Fruit fly (Drosophila melanogaster) ovary, adult (tissue): Measurements from ENCODE around the gene CG11345.

Experiments
- CG17801 ChIP-seq: fragments of 200-800 bp; optimal IDR thresholded peaks from 2 replicates; lab custom pipeline; 2019; ENCODE audit warnings: missing biosample characterization, mild to moderate bottlenecking, missing genetic modification characterization, moderate library complexity; ENCODE audit not compliant: partially characterized antibody

CG11345 gene

DNA sequence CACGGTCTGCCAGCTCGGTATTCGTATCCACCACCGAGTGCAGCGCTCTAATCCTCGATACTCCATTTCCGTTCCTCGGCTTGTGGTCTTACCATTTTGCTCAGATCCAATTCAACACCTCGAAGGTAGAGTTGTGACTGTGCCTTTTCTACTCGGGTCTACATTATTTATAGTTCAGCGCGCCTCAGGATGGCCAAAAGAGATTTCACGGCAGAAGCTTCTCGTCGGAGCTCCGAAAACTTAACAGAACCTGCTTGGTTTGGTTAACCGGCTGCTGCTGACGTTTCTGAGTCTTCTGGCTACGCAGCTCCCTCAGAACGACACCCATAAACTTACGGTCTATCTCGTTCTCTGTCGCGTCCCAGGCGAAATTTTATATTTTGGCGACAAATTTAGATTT is 8.6 kb upstream of the CG11345 start, which contains the start of gene CG32241:
CG32241 (minus strand) TSS at position 101 of the 400 bp plus-strand sequence.
- TF ChIP-seq CG17801 (GFP tag; lab: Kevin White, UChicago): no peak

DNA sequence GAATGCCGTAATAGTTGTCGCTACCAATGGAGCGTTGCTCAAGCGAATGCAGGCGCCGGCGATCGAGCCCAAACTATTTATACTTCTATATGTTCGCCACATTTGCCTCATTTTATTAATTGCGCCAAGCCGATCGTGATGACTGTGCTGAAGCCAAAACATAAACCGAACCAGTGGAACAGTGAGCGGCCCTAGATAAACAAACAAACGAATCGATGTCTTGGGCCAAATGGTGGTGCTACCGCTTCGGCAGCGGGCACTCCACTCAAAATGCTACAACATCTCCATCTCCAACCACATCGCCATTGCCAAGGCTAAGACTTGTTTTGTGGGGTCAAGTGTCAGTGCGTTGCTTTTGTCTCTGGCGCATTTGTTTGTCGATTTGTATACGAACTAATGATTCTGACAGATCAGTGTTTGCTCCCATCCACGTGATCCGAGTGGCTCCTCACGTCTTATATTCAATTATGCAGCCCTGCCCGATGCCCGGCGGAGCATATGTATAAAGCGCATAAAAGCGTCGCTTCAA is 5.9 kb upstream of the CG11345 start, which contains the start of gene CG15024:
CG15024 (minus strand) TSS at position 51 of the 529 bp plus-strand sequence.
- TF ChIP-seq CG17801 (GFP tag; lab: Kevin White, UChicago): no peak

DNA sequence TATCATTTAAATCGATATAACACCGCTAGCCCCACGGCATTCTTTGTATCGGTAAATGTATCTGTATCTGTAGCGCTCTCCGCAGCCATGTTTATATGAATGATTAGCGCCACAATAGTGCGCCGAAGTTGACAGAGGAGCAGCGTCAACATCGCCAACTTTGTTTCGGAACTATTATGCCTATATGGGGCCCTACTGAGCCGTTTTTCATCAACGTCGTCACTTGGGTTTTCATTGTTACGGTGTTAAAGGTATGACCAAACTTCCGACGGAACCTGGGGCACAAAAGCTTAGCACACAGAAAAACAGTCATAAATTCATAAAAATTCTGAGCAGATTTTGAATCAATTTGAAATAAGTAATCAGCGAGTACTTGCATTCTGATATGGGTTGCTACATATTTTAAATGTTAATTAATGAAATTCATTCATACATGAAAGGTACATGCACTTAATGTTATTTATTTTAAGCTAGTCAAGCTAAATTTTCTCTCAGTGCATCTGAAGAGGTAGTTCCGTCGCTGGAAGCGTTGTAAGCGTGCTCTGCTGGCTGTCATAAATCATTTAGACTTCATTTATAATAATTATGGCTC is 3.6 kb upstream of the CG11345 start, which contains the start of gene CG15023:
CG15023 (minus strand) TSS at position 51 of the 592 bp plus-strand sequence.
- TF ChIP-seq CG17801 (GFP tag; lab: Kevin White, UChicago): no peak

DNA sequence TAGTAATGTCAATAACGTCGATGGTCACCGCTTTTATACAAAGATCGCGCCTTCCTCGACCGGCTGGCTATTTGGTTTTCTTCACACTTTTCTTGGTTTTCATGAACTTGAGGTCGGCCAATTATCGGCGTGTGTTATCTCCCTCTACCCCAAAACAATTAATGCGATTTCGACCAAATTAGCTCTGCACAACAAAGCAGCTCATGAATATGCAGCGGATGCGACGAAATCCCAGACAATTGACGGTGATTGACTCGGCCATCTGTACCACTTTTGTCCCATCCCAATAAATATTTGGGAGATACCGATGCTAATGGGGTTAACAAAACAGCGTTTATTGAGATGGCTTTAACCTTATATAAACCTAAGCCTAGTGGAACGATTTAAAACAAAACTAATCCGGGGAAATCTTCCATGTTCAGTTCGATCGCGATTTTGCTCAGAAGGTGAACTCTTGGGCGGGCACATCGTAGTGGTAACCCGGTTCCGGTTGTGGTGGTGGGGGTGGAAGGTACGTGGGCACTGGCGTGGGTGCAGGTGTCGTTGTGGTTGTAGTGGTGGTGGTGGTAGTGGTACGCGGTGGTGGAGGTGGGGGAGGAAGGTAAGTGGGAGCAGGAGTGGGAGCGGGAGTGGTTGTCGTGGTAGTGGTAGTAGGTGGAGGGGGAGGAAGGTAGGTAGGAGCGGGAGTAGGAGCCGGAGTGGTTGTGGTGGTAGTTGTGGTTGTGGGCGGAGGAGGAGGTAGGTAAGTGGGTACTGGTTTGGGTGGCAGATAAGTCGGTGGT is 2.5 kb upstream of the CG11345 start, which contains the start of gene CG15022:
CG15022 (minus strand) TSS at position 11 of the 782 bp plus-strand sequence.
- TF ChIP-seq CG17801 (GFP tag; lab: Kevin White, UChicago): no peak

DNA sequence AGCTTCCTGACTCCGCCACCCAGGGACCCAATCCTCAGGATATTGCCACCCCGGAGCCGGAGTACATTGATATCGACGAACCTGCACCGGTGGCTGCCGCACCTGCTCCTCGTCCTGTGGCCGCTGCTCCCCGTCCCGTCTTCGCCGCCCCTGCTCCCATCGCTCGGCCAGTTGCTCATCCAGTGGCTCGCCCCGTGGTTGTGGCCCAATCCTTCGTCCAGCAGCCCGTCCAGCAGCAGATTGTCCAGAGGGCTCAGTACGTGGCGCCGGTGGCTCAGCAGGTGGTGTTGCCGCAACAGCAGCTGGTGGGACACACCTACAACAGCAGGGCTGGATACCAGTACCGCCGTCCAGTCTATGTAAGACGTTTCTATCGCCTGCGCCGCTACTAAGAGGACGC is 10.7 kb downstream of the CG11345 start:
- TF ChIP-seq CG17801 (GFP tag; lab: Kevin White, UChicago): no peak

DNA sequence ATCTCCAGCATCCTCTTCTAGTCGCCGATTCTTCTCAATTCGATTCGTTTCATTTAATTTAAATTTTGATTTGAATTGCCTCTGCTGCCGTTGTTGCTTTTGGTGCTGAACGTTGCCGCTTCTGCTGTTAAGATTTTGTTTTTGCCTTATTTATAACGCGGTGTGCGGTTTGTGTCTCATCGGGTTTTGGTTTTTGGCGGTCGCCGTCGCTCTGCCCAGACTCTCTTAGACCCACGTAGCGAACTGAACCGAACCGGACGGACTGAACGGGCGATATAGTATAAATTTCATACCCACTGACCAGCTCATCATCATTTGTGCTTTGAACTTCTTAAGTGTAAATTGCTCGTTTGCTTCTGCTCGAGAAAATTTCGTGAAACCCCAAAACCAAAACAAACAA is 11.7 kb downstream of the CG11345 start, which contains the start of gene CG12607:
CG12607 (plus strand) TSS at position 301 of the 400 bp plus-strand sequence.
- no peak for TF ChIP-seq CG17801 (GFP tag; lab: Kevin White, UChicago)

DNA sequence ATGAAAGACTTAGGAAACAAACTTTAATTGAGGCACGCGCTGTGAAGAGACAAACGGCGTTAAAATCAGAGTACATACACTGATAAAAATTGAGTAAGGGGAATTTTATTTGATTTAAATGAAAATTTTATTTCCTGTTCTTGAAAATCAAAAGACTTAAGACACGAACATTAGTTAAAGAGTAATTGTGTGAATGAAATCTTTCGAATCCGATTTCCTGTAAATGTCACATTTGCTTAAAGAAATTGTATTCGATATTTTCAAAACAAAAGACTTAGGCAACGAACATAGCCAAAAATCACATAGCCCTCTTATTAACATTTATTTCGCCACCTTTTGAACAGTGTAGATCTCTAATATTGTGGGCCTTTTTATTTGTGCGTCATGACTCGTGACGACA is 12.1 kb downstream of the CG11345 start:
- TF ChIP-seq CG17801 (GFP tag; lab: Kevin White, UChicago): no peak

DNA sequence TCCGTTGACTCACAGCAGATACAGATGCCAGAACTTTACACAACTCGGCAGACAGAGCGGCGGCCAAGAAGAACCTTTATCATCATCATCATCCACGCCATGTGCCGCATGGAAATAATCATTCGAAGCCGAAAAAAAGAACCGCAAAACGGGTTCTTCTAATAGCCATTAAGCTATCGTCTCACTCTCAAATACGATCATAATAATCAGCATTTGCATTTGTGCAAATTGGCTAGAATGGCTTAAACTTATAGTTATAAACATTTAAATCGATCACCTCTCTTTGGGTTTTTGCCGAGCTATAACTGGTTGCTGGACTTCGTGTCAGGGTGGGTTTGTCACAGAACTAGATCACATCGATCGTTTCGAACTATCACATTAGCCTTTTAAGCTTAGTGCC is 15.8 kb downstream of the CG11345 start:
- TF ChIP-seq CG17801 (GFP tag; lab: Kevin White, UChicago): no peak

DNA sequence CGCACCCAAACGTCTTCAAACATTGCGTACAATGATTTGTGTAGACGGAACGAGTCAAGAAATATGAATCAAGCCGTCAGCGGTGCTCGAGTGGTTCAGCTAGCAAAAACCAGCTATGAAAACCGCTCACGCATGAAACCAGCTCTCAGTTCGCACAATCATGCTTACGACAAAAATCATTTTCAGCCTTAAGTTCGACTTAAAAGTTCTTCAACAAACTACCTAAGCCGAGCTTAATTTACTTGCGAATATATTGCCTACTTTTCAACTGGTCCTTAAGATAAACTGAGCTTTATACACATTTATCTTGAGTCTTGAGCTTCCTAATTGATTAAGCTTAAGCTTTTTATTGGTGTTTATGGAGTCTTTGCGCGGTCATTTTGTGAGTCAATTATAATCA is 17.8 kb downstream of the CG11345 start:
- no peak for TF ChIP-seq CG17801 (GFP tag; lab: Kevin White, UChicago)

DNA sequence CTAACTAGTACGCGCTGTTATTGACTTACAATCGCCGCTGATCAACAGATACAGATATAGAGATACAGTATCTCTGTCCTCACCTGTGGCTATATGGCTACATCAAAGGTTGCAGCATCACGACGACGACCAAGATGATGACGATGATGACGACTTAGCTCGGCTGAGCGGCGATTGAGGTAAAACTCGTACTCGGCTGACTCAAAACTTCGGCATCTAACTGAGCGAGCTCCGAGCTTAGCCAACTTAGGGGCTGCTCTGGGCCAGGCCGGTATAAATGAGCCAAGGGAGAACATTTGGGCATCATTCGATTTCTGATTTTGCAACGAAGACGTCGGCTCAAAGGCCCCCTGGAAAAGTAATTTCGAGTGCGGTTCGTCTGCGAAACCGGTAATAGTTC is 21.5 kb downstream of the CG11345 start, which contains the start of gene CG15021:
CG15021 (plus strand) TSS at position 301 of the 400 bp plus-strand sequence.
- no peak for TF ChIP-seq CG17801 (GFP tag; lab: Kevin White, UChicago)

DNA sequence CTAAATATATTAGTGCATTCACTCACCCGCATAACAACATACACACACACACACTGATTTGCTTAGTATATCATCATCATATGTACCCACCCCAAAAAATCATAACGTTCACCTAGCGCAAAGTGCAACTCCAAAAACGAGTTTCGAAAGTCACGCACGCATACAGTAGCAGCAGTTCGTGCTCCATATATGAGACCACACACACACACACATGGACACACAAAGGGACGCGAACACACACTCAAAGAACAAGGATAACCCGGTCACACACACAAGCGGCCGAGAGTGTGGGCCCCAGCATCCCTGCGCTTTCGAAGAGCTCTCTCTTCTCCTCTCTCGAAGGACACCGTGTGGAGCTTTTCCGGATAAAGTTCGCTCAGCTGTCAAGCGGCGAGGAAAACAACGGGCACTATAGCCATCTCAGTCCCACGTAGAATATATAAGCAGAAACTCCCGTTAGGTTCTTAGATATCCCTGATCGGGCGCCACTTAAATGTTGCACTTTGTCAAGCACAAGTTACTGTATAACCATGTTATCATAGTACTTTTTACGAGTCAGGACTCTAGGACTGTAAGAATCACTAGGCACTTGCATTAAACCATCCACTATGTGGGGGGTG is 26.7 kb downstream of the CG11345 start:
- TF ChIP-seq CG17801 (GFP tag; lab: Kevin White, UChicago): no peak

DNA sequence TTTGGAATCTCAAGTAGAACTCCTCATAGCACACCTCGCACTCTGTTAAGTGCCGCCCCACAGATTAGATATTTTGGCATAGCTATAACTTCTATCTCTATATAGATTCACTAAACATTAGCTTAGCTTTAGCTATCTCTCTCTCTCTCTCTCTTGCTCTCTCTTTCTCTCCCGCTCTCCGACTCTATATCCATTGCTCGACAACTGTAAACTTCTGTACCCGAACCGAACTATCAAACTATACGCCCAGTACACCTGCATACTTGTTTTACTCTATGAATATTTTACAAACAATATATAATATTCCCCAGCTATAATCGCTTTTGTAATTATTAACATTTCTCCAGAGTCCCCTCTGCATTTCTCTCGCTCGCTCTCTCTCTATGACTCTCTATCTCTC is 27.6 kb downstream of the CG11345 start:
- no peak for TF ChIP-seq CG17801 (GFP tag; lab: Kevin White, UChicago)

DNA sequence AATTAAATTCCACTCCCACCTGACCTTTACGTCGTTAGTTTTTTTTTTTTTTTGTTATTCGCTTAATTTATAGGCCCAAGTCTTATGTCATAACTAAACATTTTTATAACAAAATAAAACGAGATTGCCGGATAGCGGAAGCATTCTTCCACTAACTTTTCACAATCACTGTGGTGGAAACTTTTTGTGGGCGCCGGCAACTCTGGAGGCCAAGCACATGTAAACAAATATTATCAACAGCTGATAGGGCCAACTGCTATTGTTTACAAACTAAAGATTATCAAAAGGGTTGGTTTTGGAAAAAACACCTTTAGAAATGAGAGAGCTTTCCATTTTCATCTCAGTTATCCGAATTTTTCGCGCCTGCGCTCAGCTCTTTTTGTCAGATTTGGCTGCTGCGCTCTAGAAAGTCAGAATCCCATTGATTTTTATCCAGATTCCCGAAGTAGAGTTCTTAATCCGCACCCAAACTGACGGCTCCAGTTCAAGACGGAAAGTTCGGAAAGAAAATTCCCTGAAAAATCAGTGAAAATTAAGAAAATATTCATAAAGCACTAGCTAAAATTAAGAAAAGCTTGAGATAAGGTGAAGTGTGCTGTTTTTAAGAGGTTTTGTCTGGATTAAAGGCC is 28.9 kb downstream of the CG11345 start, which contains the start of gene nAChRbeta1:
nAChRbeta1 (plus strand) TSS at position 432 of the 629 bp plus-strand sequence.
- no peak for TF ChIP-seq CG17801 (GFP tag; lab: Kevin White, UChicago)

DNA sequence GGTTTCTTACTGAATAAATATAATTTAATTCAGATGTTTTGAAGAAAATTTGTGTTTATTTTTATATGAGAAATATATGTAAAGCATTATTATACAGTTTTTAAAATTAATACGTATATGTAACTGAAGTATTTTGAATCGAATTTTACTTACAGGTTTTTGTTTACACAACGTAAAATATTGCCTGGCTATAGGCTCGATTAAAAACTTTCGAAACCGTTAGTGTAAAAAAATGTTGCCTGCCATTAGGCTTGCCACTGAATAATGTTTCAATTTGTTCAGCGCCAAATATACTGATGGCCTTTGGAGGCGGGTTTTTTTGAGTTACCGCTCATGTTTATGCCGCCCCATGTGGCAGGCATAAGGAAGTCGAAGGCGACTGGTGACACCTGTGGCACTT is 31.4 kb downstream of the CG11345 start:
- TF ChIP-seq CG17801 (GFP tag; lab: Kevin White, UChicago): no peak
